Worm (Caenorhabditis elegans): Measurements from ENCODE around the gene Y75B8A.23.

Y75B8A.23 gene

ce11 chrIII:12227935-12228334 lies 22.5 kb upstream of the Y75B8A.23 start:
- TF ChIP-seq nhr-90 (tag; optimal IDR thresholded peaks at IDR 0.05; ENCODE audit: poor library complexity) (no peak), isw-1 (GFP tag; IDR thresholded peaks at IDR 0.05) (no peak), swsn-7 (tag; optimal IDR thresholded peaks at IDR 0.05) (no peak), irx-1 (tag; optimal IDR thresholded peaks at IDR 0.05) (no peak), lin-15B (tag; optimal IDR thresholded peaks at IDR 0.05) (no peak), tlp-1 (tag; optimal IDR thresholded peaks at IDR 0.05) (no peak), unc-30 (tag; optimal IDR thresholded peaks at IDR 0.05) (no peak), unc-130 (tag; optimal IDR thresholded peaks at IDR 0.05) (no peak), hlh-4 (tag; optimal IDR thresholded peaks at IDR 0.05) (no peak), dpl-1 (GFP tag; optimal IDR thresholded peaks at IDR 0.05) (no peak), dsc-1 (tag; optimal IDR thresholded peaks at IDR 0.05) (no peak)

- peak; percentile 37 for TF ChIP-seq nhr-85 (tag)
- TF ChIP-seq nhr-237 (tag; optimal IDR thresholded peaks at IDR 0.05), result no peak
These were observed 20.3 kb upstream of the Y75B8A.23 start for ce11 chrIII:12230195-12230594.

ce11 chrIII:12231539-12231938 lies 18.9 kb upstream of the Y75B8A.23 start:
- TF ChIP-seq nhr-11 (tag; optimal IDR thresholded peaks at IDR 0.05) (no peak), fos-1 (tag; optimal IDR thresholded peaks at IDR 0.05) (no peak), nhr-84 (tag; optimal IDR thresholded peaks at IDR 0.05) (no peak), ceh-8 (GFP tag; optimal IDR thresholded peaks at IDR 0.05) (no peak), grh-1 (GFP tag; IDR thresholded peaks at IDR 0.05) (no peak), nhr-12 (tag; optimal IDR thresholded peaks at IDR 0.05) (no peak), hpl-2 (GFP tag; optimal IDR thresholded peaks at IDR 0.05) (no peak), lin-13 (GFP tag; optimal IDR thresholded peaks at IDR 0.05) (no peak), snu-23 (GFP tag; optimal IDR thresholded peaks at IDR 0.05) (no peak)

ce11 chrIII:12233493-12233892 lies 17.0 kb upstream of the Y75B8A.23 start:
- TF ChIP-seq efl-1 (optimal IDR thresholded peaks at IDR 0.05) (no peak), efl-1 (GFP tag; optimal IDR thresholded peaks at IDR 0.05 in 1 of 2) (peak in 1 of 2 experiments; percentile 84), fos-1 (tag; optimal IDR thresholded peaks at IDR 0.05) (no peak)

- TF ChIP-seq ztf-11 (tag; optimal IDR thresholded peaks at IDR 0.05) (no peak), ets-5 (GFP tag; IDR thresholded peaks at IDR 0.05) (no peak), ceh-82 (tag; optimal IDR thresholded peaks at IDR 0.05) (no peak), elt-3 (tag; optimal IDR thresholded peaks at IDR 0.05) (no peak), nhr-20 (tag; optimal IDR thresholded peaks at IDR 0.05) (no peak), egl-13 (tag; optimal IDR thresholded peaks at IDR 0.05) (no peak), pqm-1 (tag; optimal IDR thresholded peaks at IDR 0.05) (no peak), vab-15 (tag; optimal IDR thresholded peaks at IDR 0.05) (no peak), nhr-19 (GFP tag; conservative IDR thresholded peaks at IDR 0.05) (no peak), hlh-17 (GFP tag; optimal IDR thresholded peaks at IDR 0.05; ENCODE audit: borderline replicate concordance) (no peak), snpc-4 (tag; optimal IDR thresholded peaks at IDR 0.05) (no peak), efl-1 (optimal IDR thresholded peaks at IDR 0.05) (no peak), efl-1 (GFP tag; optimal IDR thresholded peaks at IDR 0.05 in 1 of 2) (no peak), mdl-1 (tag; optimal IDR thresholded peaks at IDR 0.05) (no peak)
These were observed 15.1 kb upstream of the Y75B8A.23 start for ce11 chrIII:12235359-12235758.
